Worm (Caenorhabditis elegans): Measurements from ENCODE around the gene T26C5.3.

DNA sequence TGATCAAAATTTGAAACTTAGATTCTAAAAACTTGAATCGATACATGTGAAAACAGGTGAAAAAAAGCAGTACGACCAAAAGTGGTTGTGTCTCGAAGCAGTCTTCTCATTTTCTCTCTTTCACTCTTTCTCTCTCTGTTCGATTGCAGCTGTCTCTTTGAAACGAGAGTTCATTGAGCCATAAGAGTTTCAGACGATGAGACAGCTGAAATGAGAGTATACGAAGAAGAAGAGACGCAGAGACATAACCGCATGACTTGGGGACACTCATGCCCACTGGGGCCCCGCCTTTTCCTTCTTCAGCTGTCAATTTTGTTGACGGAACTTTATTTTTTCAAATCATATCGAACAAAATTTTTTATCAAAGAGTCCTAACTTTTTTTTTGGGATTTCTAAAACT is 37.6 kb downstream of the T26C5.3 start:
- TF ChIP-seq F13C5.2 (tag; optimal IDR thresholded peaks at IDR 0.05) (peak; percentile 38), tbx-37 (GFP tag; conservative IDR thresholded peaks at IDR 0.05) (no peak), ama-1 (optimal IDR thresholded peaks at IDR 0.05) (no peak), ceh-36 (tag; optimal IDR thresholded peaks at IDR 0.05) (no peak), pes-1 (GFP tag; IDR thresholded peaks at IDR 0.05) (no peak)

Data from whole organism, early embryonic.